Worm (Caenorhabditis elegans) whole organism, young adult: ENCODE results near the gene clec-141.

Experiments
- B0019.2 ChIP-seq: fragments of 200-800 bp; sonication (Bioruptor generic); conservative IDR thresholded peaks from 2 replicates; pipeline ENCODE4 v1.3.6; 2022; ENCODE audit warnings: missing genetic modification reagents, missing genetic modification characterization, missing compliant biosample characterization
- B0035.1 ChIP-seq: sonication (generic microtip); optimal IDR thresholded peaks from 2 replicates; lab custom pipeline; 2016; ENCODE audit warnings: missing genetic modification characterization, mild to moderate bottlenecking, missing compliant biosample characterization, missing genotype, missing genetic modification reagents
- B0261.1 ChIP-seq: sonication (generic microtip); optimal IDR thresholded peaks from 2 replicates; lab custom pipeline; 2016; ENCODE audit warnings: mild to moderate bottlenecking, missing genetic modification characterization, moderate library complexity, missing compliant biosample characterization
- B0336.3 ChIP-seq: fragments of 200-800 bp; sonication (Bioruptor generic); IDR thresholded peaks from 2 replicates; pipeline ENCODE4 v1.3.6; 2022; ENCODE audit warnings: missing genetic modification characterization, missing compliant biosample characterization
- D2030.7 ChIP-seq: fragments of 200-800 bp; sonication (Bioruptor generic); IDR thresholded peaks from 2 replicates; pipeline ENCODE4 v1.3.6; 2022; ENCODE audit warnings: missing genetic modification reagents, missing genetic modification characterization, missing compliant biosample characterization
- F49E8.2 ChIP-seq: sonication (generic microtip); optimal IDR thresholded peaks from 3 replicates; lab custom pipeline; 2017; ENCODE audit warnings: missing genetic modification characterization, mild to moderate bottlenecking, missing compliant biosample characterization, antibody characterized with exemption, moderate library complexity; ENCODE audit not compliant: insufficient read depth
- F52B5.7 ChIP-seq: sonication (generic microtip); optimal IDR thresholded peaks from 2 replicates; lab custom pipeline; 2016; ENCODE audit warnings: mild to moderate bottlenecking, missing genetic modification characterization, missing compliant biosample characterization
- F57A8.1 ChIP-seq: fragments of 200-800 bp; sonication (Bioruptor generic); optimal IDR thresholded peaks from 2 replicates; lab custom pipeline; 2018; ENCODE audit warnings: mild to moderate bottlenecking, missing genetic modification characterization, moderate library complexity, missing compliant biosample characterization
- F57C9.4 ChIP-seq: sonication (generic microtip); optimal IDR thresholded peaks from 2 replicates; lab custom pipeline; 2017; ENCODE audit warnings: mild to moderate bottlenecking, missing genetic modification characterization, missing compliant biosample characterization
- K11D2.4 ChIP-seq: fragments of 200-800 bp; sonication (Bioruptor generic); IDR thresholded peaks from 2 replicates; pipeline ENCODE4 v1.3.6; 2022; ENCODE audit warnings: missing genetic modification reagents, missing genetic modification characterization, missing compliant biosample characterization
- K12H6.12 ChIP-seq: fragments of 200-800 bp; sonication (Bioruptor generic); optimal IDR thresholded peaks from 2 replicates; lab custom pipeline; 2018; ENCODE audit warnings: mild to moderate bottlenecking, missing genetic modification characterization, missing compliant biosample characterization
- ZK185.1 ChIP-seq: sonication (generic microtip); optimal IDR thresholded peaks from 2 replicates; lab custom pipeline; 2016; ENCODE audit warnings: mild to moderate bottlenecking, missing genetic modification characterization, missing compliant biosample characterization; ENCODE audit not compliant: poor library complexity, severe bottlenecking
- aptf-2 ChIP-seq: fragments of 200-800 bp; sonication (Bioruptor generic); conservative IDR thresholded peaks from 2 replicates; pipeline ENCODE4 v1.3.6; 2022; ENCODE audit warnings: missing genetic modification reagents, missing genetic modification characterization, missing compliant biosample characterization
- attf-5 ChIP-seq: fragments of 200-800 bp; sonication (Bioruptor generic); optimal IDR thresholded peaks from 2 replicates; lab custom pipeline; 2018; ENCODE audit warnings: mild to moderate bottlenecking, missing genetic modification characterization, missing compliant biosample characterization
- bed-1 ChIP-seq: fragments of 200-800 bp; sonication (Bioruptor generic); IDR thresholded peaks from 2 replicates; pipeline ENCODE4 v1.3.6; 2022; ENCODE audit warnings: missing genetic modification reagents, missing genetic modification characterization, missing compliant biosample characterization
- cebp-1 ChIP-seq, 2 experiments: fragments of 200-800 bp in 1 of 2; sonication (Bioruptor generic) in 1 of 2; sonication (generic microtip) in 1 of 2; IDR thresholded peaks in 1 of 2; optimal IDR thresholded peaks in 1 of 2; 2 replicates each; pipeline versions ENCODE4 v1.3.6 to Lab custom; 2017 to 2022; ENCODE audit warnings: missing compliant biosample characterization in 2 of 2, missing genetic modification characterization in 2 of 2, mild to moderate bottlenecking in 1 of 2, missing genetic modification reagents in 1 of 2, moderate library complexity in 1 of 2
- ceh-91 ChIP-seq: fragments of 200-800 bp; sonication (Bioruptor generic); IDR thresholded peaks from 2 replicates; pipeline ENCODE4 v1.3.6; 2022; ENCODE audit warnings: missing genetic modification reagents, missing genetic modification characterization, missing compliant biosample characterization
- chd-7 ChIP-seq: sonication (generic microtip); optimal IDR thresholded peaks from 2 replicates; lab custom pipeline; 2016; ENCODE audit warnings: mild to moderate bottlenecking, missing genetic modification characterization, moderate library complexity, missing compliant biosample characterization
- dox-1 ChIP-seq: fragments of 200-800 bp; sonication (Bioruptor generic); IDR thresholded peaks from 2 replicates; pipeline ENCODE4 v1.3.6; 2022; ENCODE audit warnings: missing genetic modification reagents, missing genetic modification characterization, missing compliant biosample characterization
- dpl-1 ChIP-seq: fragments of 150-350 bp; optimal IDR thresholded peaks from 2 replicates; lab custom pipeline; 2014; ENCODE audit warnings: missing biosample characterization, missing genetic modification reagents, missing genetic modification characterization
- egl-18 ChIP-seq: fragments of 200-800 bp; sonication (Bioruptor generic); IDR thresholded peaks from 2 replicates; pipeline ENCODE4 v1.3.6; 2022; ENCODE audit warnings: missing genetic modification reagents, missing genetic modification characterization, missing compliant biosample characterization
- ekl-4 ChIP-seq: fragments of 200-800 bp; sonication (Bioruptor generic); IDR thresholded peaks from 2 replicates; pipeline ENCODE4 v1.3.6; 2022; ENCODE audit warnings: missing genetic modification reagents, missing genetic modification characterization, missing compliant biosample characterization
- him-1 ChIP-seq: sonication (generic microtip); optimal IDR thresholded peaks from 2 replicates; lab custom pipeline; 2016; ENCODE audit warnings: missing genotype, missing genetic modification reagents, missing genetic modification characterization, missing compliant biosample characterization
- hmg-1.2 ChIP-seq: fragments of 200-800 bp; sonication (Bioruptor generic); IDR thresholded peaks from 2 replicates; pipeline ENCODE4 v1.3.6; 2022; ENCODE audit warnings: missing genetic modification reagents, missing genetic modification characterization, missing compliant biosample characterization
- lag-1 ChIP-seq: fragments of 200-800 bp; sonication (Bioruptor generic); IDR thresholded peaks from 2 replicates; pipeline ENCODE4 v1.3.6; 2022; ENCODE audit warnings: missing genetic modification reagents, missing genetic modification characterization, missing compliant biosample characterization
- lin-54 ChIP-seq: fragments of 200-800 bp; sonication (Bioruptor generic); optimal IDR thresholded peaks from 2 replicates; lab custom pipeline; 2018; ENCODE audit warnings: mild to moderate bottlenecking, missing genetic modification characterization, missing compliant biosample characterization
- lsy-27 ChIP-seq: sonication (generic microtip); optimal IDR thresholded peaks from 2 replicates; lab custom pipeline; 2017; ENCODE audit warnings: missing genetic modification characterization, mild to moderate bottlenecking, missing compliant biosample characterization, antibody characterized with exemption, missing genotype, borderline replicate concordance; ENCODE audit not compliant: insufficient read depth
- mel-28 ChIP-seq: sonication (generic microtip); optimal IDR thresholded peaks from 2 replicates; lab custom pipeline; 2016; ENCODE audit warnings: borderline replicate concordance, mild to moderate bottlenecking, missing genetic modification characterization, missing compliant biosample characterization
- mes-4 ChIP-seq: sonication (generic microtip); optimal IDR thresholded peaks from 2 replicates; lab custom pipeline; 2016; ENCODE audit warnings: missing genotype, missing genetic modification characterization, missing compliant biosample characterization
- nhr-120 ChIP-seq: fragments of 200-800 bp; sonication (Bioruptor generic); IDR thresholded peaks from 2 replicates; pipeline ENCODE4 v1.3.6; 2022; ENCODE audit warnings: missing genetic modification characterization, missing compliant biosample characterization
- nhr-80 ChIP-seq: sonication (generic microtip); optimal IDR thresholded peaks from 2 replicates; lab custom pipeline; 2016; ENCODE audit warnings: missing genetic modification characterization, missing compliant biosample characterization
- repo-1 ChIP-seq: sonication (generic microtip); optimal IDR thresholded peaks from 2 replicates; lab custom pipeline; 2017; ENCODE audit warnings: mild to moderate bottlenecking, missing genetic modification characterization, missing compliant biosample characterization
- sdz-38 ChIP-seq: sonication (generic microtip); optimal IDR thresholded peaks from 2 replicates; lab custom pipeline; 2016; ENCODE audit warnings: missing genotype, missing genetic modification characterization, missing compliant biosample characterization
- snpc-1.3 ChIP-seq: sonication (generic microtip); optimal IDR thresholded peaks from 2 replicates; lab custom pipeline; 2017; ENCODE audit warnings: missing genetic modification characterization, mild to moderate bottlenecking, missing compliant biosample characterization, antibody characterized with exemption, moderate library complexity, missing genotype, missing genetic modification reagents; ENCODE audit not compliant: insufficient read depth
- snpc-3.4 ChIP-seq: sonication (generic microtip); optimal IDR thresholded peaks from 2 replicates; lab custom pipeline; 2017; ENCODE audit warnings: missing genetic modification characterization, mild to moderate bottlenecking, missing compliant biosample characterization, antibody characterized with exemption, moderate library complexity, missing genotype, missing genetic modification reagents
- snpc-4 ChIP-seq, 5 experiments: fragments of 150-350 bp in 1 of 5; sonication (generic microtip) in 4 of 5; optimal IDR thresholded peaks; 2 replicates each; lab custom pipeline; 2014 to 2018; ENCODE audit warnings: missing genetic modification characterization in 5 of 5, missing biosample characterization in 3 of 5, antibody characterized with exemption in 2 of 5, mild to moderate bottlenecking in 2 of 5, missing compliant biosample characterization in 2 of 5, missing genotype in 2 of 5, moderate library complexity in 2 of 5, missing genetic modification reagents in 1 of 5
- sptf-2 ChIP-seq: fragments of 200-800 bp; sonication (Bioruptor generic); optimal IDR thresholded peaks from 2 replicates; lab custom pipeline; 2018; ENCODE audit warnings: mild to moderate bottlenecking, missing genetic modification characterization, missing compliant biosample characterization
- tbp1 ChIP-seq: fragments of 200-800 bp; sonication (Bioruptor generic); optimal IDR thresholded peaks from 2 replicates; lab custom pipeline; 2018; ENCODE audit warnings: mild to moderate bottlenecking, missing genetic modification characterization, missing compliant biosample characterization
- unc-62 ChIP-seq: fragments of 150-350 bp; optimal IDR thresholded peaks from 2 replicates; lab custom pipeline; 2014; ENCODE audit warnings: missing biosample characterization, missing genetic modification reagents, missing genetic modification characterization
- zim-3 ChIP-seq: sonication (generic microtip); optimal IDR thresholded peaks from 2 replicates; lab custom pipeline; 2017; ENCODE audit warnings: mild to moderate bottlenecking, missing genetic modification characterization, moderate library complexity, missing compliant biosample characterization
- ztf-25 ChIP-seq: fragments of 200-800 bp; sonication (Bioruptor generic); IDR thresholded peaks from 2 replicates; pipeline ENCODE4 v1.3.6; 2022; ENCODE audit warnings: missing genetic modification reagents, missing genetic modification characterization, missing compliant biosample characterization

Gene clec-141

DNA sequence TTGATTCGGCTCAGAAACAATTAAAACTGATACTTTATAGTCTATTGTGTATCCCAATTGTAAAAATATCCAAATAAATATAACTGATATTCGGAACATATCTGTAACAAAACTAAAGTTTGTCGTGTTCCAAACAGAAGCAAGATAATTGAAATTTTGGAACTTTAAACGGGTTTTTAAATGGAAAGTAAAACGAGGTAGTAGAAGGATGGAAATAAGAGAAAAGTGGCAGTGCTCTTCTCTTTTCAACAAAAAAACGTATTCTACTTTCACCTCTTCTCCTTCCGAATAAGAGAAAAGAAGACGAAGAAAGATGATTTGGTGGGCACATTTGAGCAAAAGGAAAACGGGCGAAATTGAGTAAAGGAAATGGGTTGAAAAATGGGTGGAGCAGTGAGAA is 39.1 kb upstream of the clec-141 start, which contains the start of gene nmr-1:
TSS of gene nmr-1 (minus strand) at position 101 of the 400 bp plus-strand sequence.
- TF ChIP-seq zim-3 (no peak), K11D2.4 (no peak), ZK185.1 (tag; lab: Kevin White, UChicago) (no peak), mes-4 (tag; lab: Kevin White, UChicago) (no peak), snpc-4 (GFP tag; optimal IDR thresholded peaks at IDR 0.05; lab: Kevin White, UChicago) (no peak), snpc-4 (tag; optimal IDR thresholded peaks at IDR 0.05; lab: Kevin White, UChicago) (no peak), B0019.2 (GFP tag; lab: Robert Waterston, UW) (no peak)

- TF ChIP-seq F49E8.2 (no peak), snpc-4 (GFP tag; optimal IDR thresholded peaks at IDR 0.05; lab: Kevin White, UChicago) (no peak), snpc-4 (tag; optimal IDR thresholded peaks at IDR 0.05; lab: Kevin White, UChicago) (no peak), lag-1 (GFP tag; lab: Robert Waterston, UW) (no peak), ekl-4 (no peak), dpl-1 (GFP tag; lab: Kevin White, UChicago) (no peak), dox-1 (GFP tag; lab: Robert Waterston, UW) (no peak), bed-1 (GFP tag; lab: Robert Waterston, UW) (no peak), aptf-2 (GFP tag; lab: Robert Waterston, UW) (no peak), mel-28 (tag; lab: Kevin White, UChicago) (no peak), F52B5.7 (tag; lab: Kevin White, UChicago) (no peak), K12H6.12 (tag; lab: Kevin White, UChicago) (no peak), F57A8.1 (GFP tag; lab: Kevin White, UChicago) (no peak), attf-5 (GFP tag; lab: Kevin White, UChicago) (no peak), unc-62 (GFP tag; lab: Kevin White, UChicago) (no peak)
Measured at ce11 chrII:5437586-5437985, 30.1 kb upstream of the clec-141 start, which contains the start of gene F07F6.1. TSS of gene F07F6.1 (plus strand) at chrII:5437886.

DNA sequence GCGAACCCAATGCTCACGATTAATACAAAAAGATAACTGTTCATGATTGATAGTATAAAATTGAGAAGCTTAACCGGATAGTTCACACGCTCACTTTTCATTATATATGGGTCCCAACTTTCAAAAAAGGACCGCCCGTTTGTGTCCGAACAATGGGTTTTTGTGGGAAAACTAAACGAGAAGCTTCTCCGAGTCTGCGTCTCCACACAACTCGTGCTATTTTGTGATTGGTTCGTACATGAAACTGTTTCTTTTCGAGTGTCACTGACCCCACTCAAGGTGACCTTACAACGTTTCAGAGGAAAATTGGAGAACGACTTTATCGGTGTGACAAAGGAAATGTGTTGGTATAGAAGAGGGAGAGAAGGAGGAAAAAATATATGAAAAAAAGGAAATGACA is 29.4 kb upstream of the clec-141 start, which contains the start of gene dct-5:
TSS of gene dct-5 (minus strand) at position 101 of the 400 bp plus-strand sequence.
- TF ChIP-seq snpc-4 (GFP tag; optimal IDR thresholded peaks at IDR 0.05; lab: Kevin White, UChicago) (no peak), snpc-4 (tag; optimal IDR thresholded peaks at IDR 0.05; lab: Kevin White, UChicago) (no peak), B0019.2 (GFP tag; lab: Robert Waterston, UW) (no peak), B0035.1 (no peak), F57C9.4 (no peak), K11D2.4 (no peak), snpc-3.4 (tag; lab: Kevin White, UChicago) (no peak), tbp1 (no peak), D2030.7 (no peak), egl-18 (GFP tag; lab: Robert Waterston, UW) (no peak), F49E8.2 (no peak), B0261.1 (tag; lab: Kevin White, UChicago) (no peak), sdz-38 (tag; lab: Kevin White, UChicago) (no peak), snpc-1.3 (no peak)
- TF ChIP-seq, all 124 proteins: peak for 0

DNA sequence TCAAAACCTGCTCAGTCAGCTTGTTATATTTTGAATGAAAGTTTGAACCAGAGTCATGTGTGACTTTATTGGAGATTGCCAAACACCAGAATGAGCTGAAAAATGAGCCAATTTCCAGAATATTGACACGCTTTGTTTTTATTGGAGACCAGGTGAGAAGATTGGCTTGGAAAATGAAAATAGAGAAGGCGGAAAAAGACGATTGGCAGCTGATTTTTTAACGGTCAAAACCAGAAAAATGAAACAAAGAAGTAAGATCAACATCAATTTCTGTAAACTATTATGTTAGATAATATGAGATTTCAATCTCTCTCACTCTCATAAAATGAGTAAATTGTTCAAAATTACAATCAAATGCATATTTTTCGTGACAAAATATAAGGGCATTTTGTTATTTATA is 25.6 kb upstream of the clec-141 start, which contains the start of gene srx-114:
TSS of gene srx-114 (minus strand) at position 101 of the 400 bp plus-strand sequence.
- TF ChIP-seq sptf-2 (GFP tag; lab: Kevin White, UChicago) (no peak), B0336.3 (GFP tag; lab: Robert Waterston, UW) (no peak), nhr-120 (GFP tag; lab: Robert Waterston, UW) (no peak), cebp-1 (GFP tag; IDR thresholded peaks at IDR 0.05; lab: Robert Waterston, UW) (no peak), cebp-1 (tag; optimal IDR thresholded peaks at IDR 0.05; lab: Kevin White, UChicago) (no peak), repo-1 (tag; lab: Kevin White, UChicago) (no peak), nhr-80 (tag; lab: Kevin White, UChicago) (no peak), ceh-91 (GFP tag; lab: Robert Waterston, UW) (no peak), chd-7 (tag; lab: Kevin White, UChicago) (no peak), hmg-1.2 (GFP tag; lab: Robert Waterston, UW) (no peak), him-1 (tag; lab: Kevin White, UChicago) (no peak), D2030.7 (no peak), lin-54 (no peak), lsy-27 (no peak), mel-28 (tag; lab: Kevin White, UChicago) (no peak), ztf-25 (GFP tag; lab: Robert Waterston, UW) (no peak), F57A8.1 (GFP tag; lab: Kevin White, UChicago) (no peak)
